Worm (Caenorhabditis elegans) whole organism, mixed stage, embryonic: ENCODE measurements around the gene F54D8.10.

Experiments used
- pha-4 ChIP-seq: fragments of 150-350 bp; optimal IDR thresholded peaks from 2 replicates; lab custom pipeline; 2018; ENCODE audit warnings: missing biosample characterization, missing genetic modification reagents, missing genetic modification characterization
- snpc-4 ChIP-seq: fragments of 150-350 bp; optimal IDR thresholded peaks from 2 replicates; lab custom pipeline; 2014; ENCODE audit warnings: missing biosample characterization, missing genetic modification characterization

DNA sequence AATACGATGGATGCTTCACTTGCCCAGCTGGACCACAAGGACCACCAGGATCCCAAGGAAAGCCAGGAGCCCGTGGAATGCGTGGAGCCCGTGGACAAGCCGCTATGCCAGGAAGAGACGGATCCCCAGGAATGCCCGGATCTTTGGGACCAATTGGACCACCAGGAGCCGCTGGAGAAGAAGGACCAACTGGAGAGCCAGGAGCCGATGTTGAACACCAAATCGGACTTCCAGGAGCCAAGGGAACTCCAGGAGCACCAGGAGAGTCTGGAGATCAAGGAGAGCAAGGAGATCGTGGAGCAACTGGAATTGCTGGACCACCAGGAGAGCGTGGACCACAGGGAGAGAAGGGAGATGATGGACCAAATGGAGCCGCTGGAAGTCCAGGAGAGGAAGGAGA lies 13.4 kb downstream of the F54D8.10 start:
- no peak for TF ChIP-seq snpc-4
- no peak for TF ChIP-seq pha-4
